Worm (Caenorhabditis elegans) whole organism, midembryonic: Measurements from ENCODE around the gene mlc-5.

Experiments
- T22C8.4 ChIP-seq: fragments of 200-800 bp; sonication (Bioruptor generic); IDR thresholded peaks from 2 replicates; pipeline ENCODE4 v1.3.6; 2022; ENCODE audit warnings: missing genetic modification characterization, missing compliant biosample characterization
- cog-1 ChIP-seq: sonication (generic microtip); optimal IDR thresholded peaks from 2 replicates; lab custom pipeline; 2016; ENCODE audit warnings: missing genetic modification characterization, missing compliant biosample characterization
- flt-1 ChIP-seq: fragments of 200-800 bp; sonication (Bioruptor generic); IDR thresholded peaks from 2 replicates; pipeline ENCODE4 v1.3.6; 2022; ENCODE audit warnings: missing genetic modification characterization, missing compliant biosample characterization
- klf-2 ChIP-seq: fragments of 200-800 bp; sonication (Bioruptor generic); conservative IDR thresholded peaks from 2 replicates; pipeline ENCODE4 v1.3.6; 2022; ENCODE audit warnings: missing genetic modification reagents, missing genetic modification characterization, missing compliant biosample characterization
- med-1 ChIP-seq: sonication (generic microtip); optimal IDR thresholded peaks from 2 replicates; lab custom pipeline; 2017; ENCODE audit warnings: missing genetic modification characterization, mild to moderate bottlenecking, missing compliant biosample characterization, antibody characterized with exemption, missing genetic modification reagents; ENCODE audit not compliant: insufficient read depth
- ref-1 ChIP-seq: fragments of 200-800 bp; sonication (Bioruptor generic); conservative IDR thresholded peaks from 2 replicates; pipeline ENCODE4 v1.3.6; 2022; ENCODE audit warnings: missing genetic modification reagents, missing genetic modification characterization, missing compliant biosample characterization
- tab-1 ChIP-seq: fragments of 200-800 bp; sonication (Bioruptor generic); IDR thresholded peaks from 2 replicates; pipeline ENCODE4 v1.3.6; 2022; ENCODE audit warnings: missing genetic modification characterization, missing compliant biosample characterization
- ztf-23 ChIP-seq: fragments of 200-800 bp; sonication (Bioruptor generic); IDR thresholded peaks from 2 replicates; pipeline ENCODE4 v1.3.6; 2022; ENCODE audit warnings: missing genetic modification reagents, missing genetic modification characterization, missing compliant biosample characterization
- ztf-29 ChIP-seq: fragments of 200-800 bp; sonication (Bioruptor generic); IDR thresholded peaks from 2 replicates; pipeline ENCODE4 v1.3.6; 2022; ENCODE audit warnings: missing genetic modification reagents, missing genetic modification characterization, missing compliant biosample characterization

DNA sequence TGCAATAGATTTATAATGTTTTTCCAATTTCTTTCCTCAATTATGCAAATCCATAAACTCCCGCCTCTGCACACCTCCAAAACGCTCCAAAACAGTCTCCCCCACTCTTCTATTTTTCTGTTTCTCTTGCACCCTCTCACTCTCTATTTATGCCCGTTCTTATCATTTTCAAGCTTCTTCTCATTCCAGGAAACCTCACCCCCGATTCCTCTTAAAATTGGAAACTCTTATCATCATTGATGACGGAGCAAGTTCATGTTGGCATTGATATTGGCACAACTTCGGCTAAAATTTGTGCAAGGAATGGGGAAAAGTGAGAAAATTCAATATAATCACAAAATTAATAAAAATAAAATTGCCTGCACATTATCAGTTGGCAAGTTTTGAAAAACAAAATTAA is 15.3 kb upstream of the mlc-5 start, which contains the start of gene shpk-1:
- TF ChIP-seq tab-1 (GFP tag; lab: Robert Waterston, UW) = no peak
- TF ChIP-seq ztf-23 = no peak
- TF ChIP-seq ref-1 = no peak
- no peak for TF ChIP-seq T22C8.4 (GFP tag; lab: Robert Waterston, UW)
- TF ChIP-seq med-1 (GFP tag; lab: Kevin White, UChicago) = no peak
- TF ChIP-seq cog-1 (tag; lab: Kevin White, UChicago) = no peak
- TF ChIP-seq ztf-29 (GFP tag; lab: Robert Waterston, UW) = no peak
- TF ChIP-seq flt-1 = no peak
- TF ChIP-seq klf-2 = no peak
